Worm (Caenorhabditis elegans) whole organism, young adult: Measurements from ENCODE around the gene nhr-35.
A peak's percentile ranks its signal among the peaks of the same experiment; 100 is the strongest.

Experiments used
- D2030.7 ChIP-seq: fragments of 200-800 bp; sonication (Bioruptor generic); IDR thresholded peaks from 2 replicates; pipeline ENCODE4 v1.3.6; 2022; ENCODE audit warnings: missing genetic modification reagents, missing genetic modification characterization, missing compliant biosample characterization
- F10E7.11 ChIP-seq: sonication (generic microtip); optimal IDR thresholded peaks from 2 replicates; lab custom pipeline; 2017; ENCODE audit warnings: mild to moderate bottlenecking, missing genetic modification characterization, moderate library complexity, missing compliant biosample characterization
- F39B2.1 ChIP-seq: fragments of 200-800 bp; sonication (Bioruptor generic); IDR thresholded peaks from 2 replicates; pipeline ENCODE4 v1.3.6; 2022; ENCODE audit warnings: missing genetic modification reagents, missing genetic modification characterization, missing compliant biosample characterization
- F55B11.4 ChIP-seq: sonication (generic microtip); optimal IDR thresholded peaks from 2 replicates; lab custom pipeline; 2016; ENCODE audit warnings: missing compliant biosample characterization, missing genetic modification characterization, borderline replicate concordance; ENCODE audit not compliant: insufficient read depth
- F57A8.1 ChIP-seq: fragments of 200-800 bp; sonication (Bioruptor generic); optimal IDR thresholded peaks from 2 replicates; lab custom pipeline; 2018; ENCODE audit warnings: mild to moderate bottlenecking, missing genetic modification characterization, moderate library complexity, missing compliant biosample characterization
- F57C9.4 ChIP-seq: sonication (generic microtip); optimal IDR thresholded peaks from 2 replicates; lab custom pipeline; 2017; ENCODE audit warnings: mild to moderate bottlenecking, missing genetic modification characterization, missing compliant biosample characterization
- K12H6.12 ChIP-seq: fragments of 200-800 bp; sonication (Bioruptor generic); optimal IDR thresholded peaks from 2 replicates; lab custom pipeline; 2018; ENCODE audit warnings: mild to moderate bottlenecking, missing genetic modification characterization, missing compliant biosample characterization
- T07F8.4 ChIP-seq: sonication (generic microtip); optimal IDR thresholded peaks from 2 replicates; lab custom pipeline; 2016; ENCODE audit warnings: mild to moderate bottlenecking, missing genetic modification characterization, moderate library complexity, missing compliant biosample characterization
- Y56A3A.18 ChIP-seq: fragments of 200-800 bp; sonication (Bioruptor generic); IDR thresholded peaks from 2 replicates; pipeline ENCODE4 v1.3.6; 2022; ENCODE audit warnings: missing genetic modification reagents, missing genetic modification characterization, missing compliant biosample characterization
- Y79H2A.3 ChIP-seq: fragments of 200-800 bp; sonication (Bioruptor generic); conservative IDR thresholded peaks from 2 replicates; pipeline ENCODE4 v1.3.6; 2022; ENCODE audit warnings: missing genetic modification reagents, missing genetic modification characterization, missing compliant biosample characterization
- akir-1 ChIP-seq: fragments of 200-800 bp; sonication (Bioruptor generic); optimal IDR thresholded peaks from 2 replicates; lab custom pipeline; 2018; ENCODE audit warnings: mild to moderate bottlenecking, missing genetic modification characterization, moderate library complexity, missing compliant biosample characterization
- ama-1 ChIP-seq, 3 experiments: fragments of 150-350 bp in 1 of 3; sonication (generic microtip) in 2 of 3; optimal IDR thresholded peaks; 2 replicates each; lab custom pipeline; 2014 to 2018; ENCODE audit warnings: missing biosample characterization in 2 of 3, missing genetic modification characterization in 2 of 3, missing genetic modification reagents in 2 of 3
- aptf-2 ChIP-seq: fragments of 200-800 bp; sonication (Bioruptor generic); conservative IDR thresholded peaks from 2 replicates; pipeline ENCODE4 v1.3.6; 2022; ENCODE audit warnings: missing genetic modification reagents, missing genetic modification characterization, missing compliant biosample characterization
- aptf-3 ChIP-seq: fragments of 200-800 bp; sonication (Bioruptor generic); IDR thresholded peaks from 2 replicates; pipeline ENCODE4 v1.3.6; 2022; ENCODE audit warnings: missing genetic modification characterization, missing compliant biosample characterization
- atf-7 ChIP-seq: sonication (generic microtip); optimal IDR thresholded peaks from 2 replicates; lab custom pipeline; 2017; ENCODE audit warnings: mild to moderate bottlenecking, missing genetic modification characterization, missing compliant biosample characterization
- attf-5 ChIP-seq: fragments of 200-800 bp; sonication (Bioruptor generic); optimal IDR thresholded peaks from 2 replicates; lab custom pipeline; 2018; ENCODE audit warnings: mild to moderate bottlenecking, missing genetic modification characterization, missing compliant biosample characterization
- attf-6 ChIP-seq: fragments of 200-800 bp; sonication (Bioruptor generic); IDR thresholded peaks from 2 replicates; pipeline ENCODE4 v1.3.6; 2022; ENCODE audit warnings: missing genetic modification reagents, missing genetic modification characterization, missing compliant biosample characterization
- ccch-3 ChIP-seq: fragments of 200-800 bp; sonication (Bioruptor generic); optimal IDR thresholded peaks from 2 replicates; lab custom pipeline; 2018; ENCODE audit warnings: mild to moderate bottlenecking, missing genetic modification characterization, missing compliant biosample characterization
- ceh-27 ChIP-seq: fragments of 200-800 bp; sonication (Bioruptor generic); optimal IDR thresholded peaks from 2 replicates; lab custom pipeline; 2018; ENCODE audit warnings: mild to moderate bottlenecking, missing genetic modification characterization, moderate library complexity, missing compliant biosample characterization
- ceh-40 ChIP-seq: fragments of 200-800 bp; sonication (Bioruptor generic); IDR thresholded peaks from 2 replicates; pipeline ENCODE4 v1.3.6; 2022; ENCODE audit warnings: missing genetic modification characterization, missing compliant biosample characterization
- ceh-58 ChIP-seq: fragments of 200-800 bp; sonication (Bioruptor generic); IDR thresholded peaks from 2 replicates; pipeline ENCODE4 v1.3.6; 2022; ENCODE audit warnings: missing genetic modification characterization, missing compliant biosample characterization
- ceh-79 ChIP-seq: sonication (generic microtip); optimal IDR thresholded peaks from 2 replicates; lab custom pipeline; 2017; ENCODE audit warnings: mild to moderate bottlenecking, missing genetic modification characterization, missing compliant biosample characterization
- chd-7 ChIP-seq: sonication (generic microtip); optimal IDR thresholded peaks from 2 replicates; lab custom pipeline; 2016; ENCODE audit warnings: mild to moderate bottlenecking, missing genetic modification characterization, moderate library complexity, missing compliant biosample characterization
- dox-1 ChIP-seq: fragments of 200-800 bp; sonication (Bioruptor generic); IDR thresholded peaks from 2 replicates; pipeline ENCODE4 v1.3.6; 2022; ENCODE audit warnings: missing genetic modification reagents, missing genetic modification characterization, missing compliant biosample characterization
- egl-44 ChIP-seq: fragments of 200-800 bp; sonication (Bioruptor generic); IDR thresholded peaks from 2 replicates; pipeline ENCODE4 v1.3.6; 2022; ENCODE audit warnings: missing genetic modification reagents, missing genetic modification characterization, missing compliant biosample characterization
- fkh-3 ChIP-seq: sonication (generic microtip); optimal IDR thresholded peaks from 2 replicates; lab custom pipeline; 2016; ENCODE audit warnings: mild to moderate bottlenecking, missing genetic modification characterization, missing compliant biosample characterization
- hlh-26 ChIP-seq: fragments of 200-800 bp; sonication (Bioruptor generic); conservative IDR thresholded peaks from 2 replicates; pipeline ENCODE4 v1.3.6; 2022; ENCODE audit warnings: missing genetic modification reagents, missing genetic modification characterization, missing compliant biosample characterization
- hmg-20 ChIP-seq: fragments of 200-800 bp; sonication (Bioruptor generic); IDR thresholded peaks from 2 replicates; pipeline ENCODE4 v1.3.6; 2022; ENCODE audit warnings: missing genetic modification reagents, missing genetic modification characterization, missing compliant biosample characterization
- let-526 ChIP-seq: fragments of 200-800 bp; sonication (Bioruptor generic); IDR thresholded peaks from 2 replicates; pipeline ENCODE4 v1.3.6; 2022; ENCODE audit warnings: missing genetic modification reagents, missing genetic modification characterization, missing compliant biosample characterization
- lin-40 ChIP-seq: sonication (generic microtip); optimal IDR thresholded peaks from 2 replicates; lab custom pipeline; 2016; ENCODE audit warnings: missing genetic modification characterization, mild to moderate bottlenecking, missing compliant biosample characterization, missing genotype, missing genetic modification reagents
- lin-54 ChIP-seq: fragments of 200-800 bp; sonication (Bioruptor generic); optimal IDR thresholded peaks from 2 replicates; lab custom pipeline; 2018; ENCODE audit warnings: mild to moderate bottlenecking, missing genetic modification characterization, missing compliant biosample characterization
- lsy-27 ChIP-seq: sonication (generic microtip); optimal IDR thresholded peaks from 2 replicates; lab custom pipeline; 2017; ENCODE audit warnings: missing genetic modification characterization, mild to moderate bottlenecking, missing compliant biosample characterization, antibody characterized with exemption, missing genotype, borderline replicate concordance; ENCODE audit not compliant: insufficient read depth
- madf-3 ChIP-seq: fragments of 200-800 bp; sonication (Bioruptor generic); IDR thresholded peaks from 2 replicates; pipeline ENCODE4 v1.3.6; 2022; ENCODE audit warnings: missing genetic modification reagents, missing genetic modification characterization, missing compliant biosample characterization
- madf-8 ChIP-seq: fragments of 200-800 bp; sonication (Bioruptor generic); conservative IDR thresholded peaks from 2 replicates; pipeline ENCODE4 v1.3.6; 2022; ENCODE audit warnings: missing genetic modification reagents, missing genetic modification characterization, missing compliant biosample characterization
- mel-28 ChIP-seq: sonication (generic microtip); optimal IDR thresholded peaks from 2 replicates; lab custom pipeline; 2016; ENCODE audit warnings: borderline replicate concordance, mild to moderate bottlenecking, missing genetic modification characterization, missing compliant biosample characterization
- mxl-1 ChIP-seq: sonication (generic microtip); optimal IDR thresholded peaks from 2 replicates; lab custom pipeline; 2016; ENCODE audit warnings: missing genetic modification characterization, missing compliant biosample characterization
- nfya-1 ChIP-seq: sonication (generic microtip); optimal IDR thresholded peaks from 2 replicates; lab custom pipeline; 2017; ENCODE audit warnings: antibody characterized with exemption, missing compliant biosample characterization, missing genetic modification characterization, borderline replicate concordance; ENCODE audit not compliant: insufficient read depth
- nfya-2 ChIP-seq: fragments of 200-800 bp; sonication (Bioruptor generic); IDR thresholded peaks from 2 replicates; pipeline ENCODE4 v1.3.6; 2022; ENCODE audit warnings: missing genetic modification reagents, missing genetic modification characterization, missing compliant biosample characterization
- nfyb-1 ChIP-seq: fragments of 200-800 bp; sonication (Bioruptor generic); IDR thresholded peaks from 2 replicates; pipeline ENCODE4 v1.3.6; 2022; ENCODE audit warnings: missing genetic modification reagents, missing genetic modification characterization, missing compliant biosample characterization
- pbrm-1 ChIP-seq: fragments of 200-800 bp; sonication (Bioruptor generic); IDR thresholded peaks from 2 replicates; pipeline ENCODE4 v1.3.6; 2022; ENCODE audit warnings: missing genetic modification reagents, missing genetic modification characterization, missing compliant biosample characterization
- rpc-1 ChIP-seq, 2 experiments: fragments of 150-350 bp in 1 of 2; sonication (generic microtip) in 1 of 2; optimal IDR thresholded peaks; 2 replicates each; lab custom pipeline; 2014 to 2018; ENCODE audit warnings: missing biosample characterization in 1 of 2, missing genetic modification characterization in 1 of 2, missing genetic modification reagents in 1 of 2, missing genotype in 1 of 2
- sdz-38 ChIP-seq: sonication (generic microtip); optimal IDR thresholded peaks from 2 replicates; lab custom pipeline; 2016; ENCODE audit warnings: missing genotype, missing genetic modification characterization, missing compliant biosample characterization
- sea-2 ChIP-seq: fragments of 200-800 bp; sonication (Bioruptor generic); IDR thresholded peaks from 2 replicates; pipeline ENCODE4 v1.3.6; 2022; ENCODE audit warnings: missing genetic modification characterization, missing compliant biosample characterization
- snpc-3.4 ChIP-seq: sonication (generic microtip); optimal IDR thresholded peaks from 2 replicates; lab custom pipeline; 2017; ENCODE audit warnings: missing genetic modification characterization, mild to moderate bottlenecking, missing compliant biosample characterization, antibody characterized with exemption, moderate library complexity, missing genotype, missing genetic modification reagents
- sptf-2 ChIP-seq: fragments of 200-800 bp; sonication (Bioruptor generic); optimal IDR thresholded peaks from 2 replicates; lab custom pipeline; 2018; ENCODE audit warnings: mild to moderate bottlenecking, missing genetic modification characterization, missing compliant biosample characterization
- unc-130 ChIP-seq: sonication (generic microtip); optimal IDR thresholded peaks from 2 replicates; lab custom pipeline; 2016; ENCODE audit warnings: missing genetic modification reagents, missing genetic modification characterization, missing compliant biosample characterization
- ztf-25 ChIP-seq: fragments of 200-800 bp; sonication (Bioruptor generic); IDR thresholded peaks from 2 replicates; pipeline ENCODE4 v1.3.6; 2022; ENCODE audit warnings: missing genetic modification reagents, missing genetic modification characterization, missing compliant biosample characterization
- ztf-26 ChIP-seq: sonication (generic microtip); optimal IDR thresholded peaks from 2 replicates; lab custom pipeline; 2017; ENCODE audit warnings: missing genetic modification characterization, missing compliant biosample characterization

Gene nhr-35

ce11 chrX:4532160-4532741 lies at the start of gene nhr-35:
TSS of gene nhr-35 (plus strand) at chrX:4532691.
- TF ChIP-seq attf-5 (peak; percentile 63), egl-44 (GFP tag; lab: Robert Waterston, UW) (0 out of 2 replicates have a peak, but pooled peaks have one; percentile 26), ztf-26 (tag; lab: Kevin White, UChicago) (peak; percentile 84), ama-1 (optimal IDR thresholded peaks at IDR 0.05; lab: Kevin White, UChicago) (no peak), ama-1 (GFP tag; optimal IDR thresholded peaks at IDR 0.05; lab: Kevin White, UChicago) (no peak), rpc-1 (optimal IDR thresholded peaks at IDR 0.05; lab: Kevin White, UChicago) (no peak), rpc-1 (tag; optimal IDR thresholded peaks at IDR 0.05; lab: Kevin White, UChicago) (no peak), pbrm-1 (GFP tag; lab: Robert Waterston, UW) (0 out of 2 replicates have a peak, but pooled peaks have one; percentile 26), ceh-27 (peak; percentile 54), fkh-3 (tag; lab: Kevin White, UChicago) (no peak), F57C9.4 (tag; lab: Kevin White, UChicago) (no peak), lsy-27 (tag; lab: Kevin White, UChicago) (no peak), Y56A3A.18 (GFP tag; lab: Robert Waterston, UW) (no peak), F10E7.11 (no peak), akir-1 (GFP tag; lab: Kevin White, UChicago) (no peak), lin-40 (tag; lab: Kevin White, UChicago) (peak; percentile 81), sptf-2 (GFP tag; lab: Kevin White, UChicago) (no peak), F39B2.1 (GFP tag; lab: Robert Waterston, UW) (no peak), dox-1 (GFP tag; lab: Robert Waterston, UW) (peak; percentile 88), attf-6 (GFP tag; lab: Robert Waterston, UW) (no peak), sdz-38 (tag; lab: Kevin White, UChicago) (no peak), ceh-79 (tag; lab: Kevin White, UChicago) (no peak), aptf-2 (GFP tag; lab: Robert Waterston, UW) (no peak), F57A8.1 (no peak), aptf-3 (no peak), nfya-1 (tag; lab: Kevin White, UChicago) (no peak), nfyb-1 (GFP tag; lab: Robert Waterston, UW) (peak; percentile 82), lin-54 (peak; percentile 27), hlh-26 (GFP tag; lab: Robert Waterston, UW) (no peak), chd-7 (tag; lab: Kevin White, UChicago) (peak; percentile 70), D2030.7 (GFP tag; lab: Robert Waterston, UW) (no peak), mel-28 (tag; lab: Kevin White, UChicago) (no peak), mxl-1 (tag; lab: Kevin White, UChicago) (no peak), ztf-25 (GFP tag; lab: Robert Waterston, UW) (no peak), let-526 (peak; percentile 69; the same call in 1 of the 2 replicates), K12H6.12 (peak; percentile 29), ceh-58 (GFP tag; lab: Robert Waterston, UW) (no peak), ccch-3 (GFP tag; lab: Kevin White, UChicago) (no peak), madf-8 (no peak), Y79H2A.3 (GFP tag; lab: Robert Waterston, UW) (no peak), nfya-2 (no peak), F55B11.4 (tag; lab: Kevin White, UChicago) (no peak), sea-2 (GFP tag; lab: Robert Waterston, UW) (no peak), ceh-40 (GFP tag; lab: Robert Waterston, UW) (no peak), unc-130 (GFP tag; lab: Kevin White, UChicago) (no peak), madf-3 (no peak), snpc-3.4 (no peak), hmg-20 (GFP tag; lab: Robert Waterston, UW) (no peak), T07F8.4 (no peak), atf-7 (tag; lab: Kevin White, UChicago) (peak; percentile 91)
